Fruit fly (Drosophila melanogaster): ENCODE results near the gene CG9458.

CG9458 gene

DNA sequence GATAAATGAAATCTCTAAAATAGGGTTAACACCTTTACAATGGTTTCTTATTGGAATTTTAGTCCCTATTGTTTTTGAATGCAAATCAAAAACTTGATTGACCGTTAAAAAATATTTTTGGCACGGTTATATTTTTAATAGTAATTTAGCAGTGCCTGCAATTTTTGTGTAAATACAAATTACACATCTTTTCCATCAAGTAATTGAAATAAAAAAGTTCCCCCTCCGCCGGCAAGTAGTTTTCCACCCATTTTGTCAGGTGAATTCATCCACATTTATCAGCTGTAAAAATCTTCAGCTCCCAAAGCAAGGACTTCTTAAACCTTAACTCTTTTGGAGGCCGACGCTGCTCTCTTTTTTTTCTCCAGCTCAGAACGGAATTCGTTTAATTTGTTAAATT, 4.0 kb upstream of the CG9458 start, which contains the start of gene CG34302:
CG34302 (minus strand) TSS at position 101 of the 400 bp plus-strand sequence.
- no peak for TF ChIP-seq net (GFP tag; optimal IDR thresholded peaks at IDR 0.05)
- no peak for TF ChIP-seq CG6163 (GFP tag; IDR thresholded peaks at IDR 0.05)
- no peak for TF ChIP-seq Sox14 (GFP tag; optimal IDR thresholded peaks at IDR 0.05)
- TF ChIP-seq CG8632 (GFP tag; optimal IDR thresholded peaks at IDR 0.05) = no peak
- TF ChIP-seq Ets21C (GFP tag; optimal IDR thresholded peaks at IDR 0.05) = no peak
- no peak for TF ChIP-seq svp (GFP tag)
- no peak for TF ChIP-seq Lpt (GFP tag; optimal IDR thresholded peaks at IDR 0.05)
- no peak for TF ChIP-seq vri (GFP tag; optimal IDR thresholded peaks at IDR 0.05)
- no peak for TF ChIP-seq Sox102F (GFP tag; optimal IDR thresholded peaks at IDR 0.05)
- no peak for TF ChIP-seq dac (GFP tag; optimal IDR thresholded peaks at IDR 0.05)
- no peak for TF ChIP-seq CG31627 (GFP tag; optimal IDR thresholded peaks at IDR 0.05)
- TF ChIP-seq CG9139 (GFP tag; optimal IDR thresholded peaks at IDR 0.05) = no peak
- TF ChIP-seq achi (GFP tag; optimal IDR thresholded peaks at IDR 0.05) = no peak
- TF ChIP-seq CG34406 (GFP tag; optimal IDR thresholded peaks at IDR 0.05) = no peak
- TF ChIP-seq acj6 (GFP tag; optimal IDR thresholded peaks at IDR 0.05) = no peak
- no peak for TF ChIP-seq Eip78C (GFP tag)
- no peak for TF ChIP-seq Hr38 (GFP tag; optimal IDR thresholded peaks at IDR 0.05)
- TF ChIP-seq CG32006 (GFP tag; optimal IDR thresholded peaks at IDR 0.05) = no peak
- no peak for TF ChIP-seq CG6854 (GFP tag; optimal IDR thresholded peaks at IDR 0.05)
- TF ChIP-seq Ets96B (tag; optimal IDR thresholded peaks at IDR 0.05) = no peak

DNA sequence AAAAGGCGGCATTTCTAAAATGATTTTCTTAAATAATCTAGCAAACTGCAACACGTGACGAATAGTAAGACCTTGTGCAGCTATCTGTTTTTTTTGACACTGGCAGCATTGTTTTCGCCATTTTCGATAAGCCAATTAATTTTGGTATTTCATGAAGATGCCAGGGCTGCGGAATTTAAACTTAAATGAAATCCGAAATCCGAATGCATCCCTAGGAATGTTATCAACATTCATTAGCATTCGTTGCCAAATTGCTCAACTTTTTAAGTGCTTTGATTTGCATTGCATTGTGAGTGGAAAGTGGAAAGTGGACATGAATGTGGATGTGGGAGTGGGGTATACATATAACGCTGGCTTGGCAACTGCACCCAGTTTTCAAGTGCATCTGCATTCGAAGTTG, 1.4 kb upstream of the CG9458 start, which contains the start of gene CG42857:
CG42857 (minus strand) TSS at position 101 of the 400 bp plus-strand sequence.
- no peak for TF ChIP-seq svp (GFP tag)
- TF ChIP-seq dac (GFP tag; optimal IDR thresholded peaks at IDR 0.05) = no peak
- TF ChIP-seq CG31627 (GFP tag; optimal IDR thresholded peaks at IDR 0.05) = no peak
- no peak for TF ChIP-seq CG7368 (GFP tag; optimal IDR thresholded peaks at IDR 0.05)
- TF ChIP-seq CG34406 (GFP tag; optimal IDR thresholded peaks at IDR 0.05) = no peak
- TF ChIP-seq Eip93F (GFP tag; optimal IDR thresholded peaks at IDR 0.05) = no peak
- no peak for TF ChIP-seq CG9139 (GFP tag; optimal IDR thresholded peaks at IDR 0.05)
- no peak for TF ChIP-seq topi (GFP tag; optimal IDR thresholded peaks at IDR 0.05)
- no peak for TF ChIP-seq lz (GFP tag; optimal IDR thresholded peaks at IDR 0.05)
- TF ChIP-seq net (GFP tag; optimal IDR thresholded peaks at IDR 0.05) = no peak
- no peak for TF ChIP-seq spab (GFP tag; optimal IDR thresholded peaks at IDR 0.05)
- TF ChIP-seq achi (GFP tag; optimal IDR thresholded peaks at IDR 0.05) = no peak
- TF ChIP-seq salr (GFP tag; optimal IDR thresholded peaks at IDR 0.05) = no peak
- TF ChIP-seq Smox (GFP tag; optimal IDR thresholded peaks at IDR 0.05) = no peak
- TF ChIP-seq Hr39 (GFP tag; optimal IDR thresholded peaks at IDR 0.05) = no peak
- TF ChIP-seq Eip78C (GFP tag) = no peak
- TF ChIP-seq pdm3 (GFP tag; optimal IDR thresholded peaks at IDR 0.05) = no peak
- TF ChIP-seq Hr4 (GFP tag; optimal IDR thresholded peaks at IDR 0.05) = no peak
- no peak for TF ChIP-seq OdsH (GFP tag; optimal IDR thresholded peaks at IDR 0.05)
- no peak for TF ChIP-seq CG8119 (GFP tag; IDR thresholded peaks at IDR 0.05)

- TF ChIP-seq Eip93F (GFP tag; optimal IDR thresholded peaks at IDR 0.05) = no peak
- TF ChIP-seq OdsH (GFP tag; optimal IDR thresholded peaks at IDR 0.05) = no peak
- no peak for TF ChIP-seq achi (GFP tag; optimal IDR thresholded peaks at IDR 0.05)
- TF ChIP-seq vri (GFP tag; optimal IDR thresholded peaks at IDR 0.05) = no peak
- no peak for TF ChIP-seq CG11902 (GFP tag; optimal IDR thresholded peaks at IDR 0.05)
- no peak for TF ChIP-seq CG1621 (tag; optimal IDR thresholded peaks at IDR 0.05)
- TF ChIP-seq fd59A (GFP tag; optimal IDR thresholded peaks at IDR 0.05) = no peak
Observed at dm6 chr3R:9818295-9818694, 1.4 kb downstream of the CG9458 start, which contains the start of gene CG9459. TSS of gene CG9459 (minus strand) at chr3R:9818395.

dm6 chr3R:9816879-9817278, 2.8 kb downstream of the CG9458 start, which contains the start of gene CG16904:
TSS of gene CG16904 (minus strand) at chr3R:9816979.
- no peak for TF ChIP-seq CG6808 (GFP tag; optimal IDR thresholded peaks at IDR 0.05)
- TF ChIP-seq fkh (GFP tag; optimal IDR thresholded peaks at IDR 0.05) = no peak
- TF ChIP-seq CG8319 (GFP tag; optimal IDR thresholded peaks at IDR 0.05) = no peak
- no peak for TF ChIP-seq CG32006 (GFP tag; optimal IDR thresholded peaks at IDR 0.05)
- TF ChIP-seq salr (GFP tag; optimal IDR thresholded peaks at IDR 0.05) = no peak
- TF ChIP-seq ss (GFP tag; optimal IDR thresholded peaks at IDR 0.05) = no peak
- TF ChIP-seq spab (GFP tag; optimal IDR thresholded peaks at IDR 0.05) = no peak
- no peak for TF ChIP-seq Hr4 (GFP tag; optimal IDR thresholded peaks at IDR 0.05)
- TF ChIP-seq CG6163 (GFP tag; IDR thresholded peaks at IDR 0.05) = no peak
- no peak for TF ChIP-seq fd85E (GFP tag; optimal IDR thresholded peaks at IDR 0.05)
- no peak for TF ChIP-seq CG11902 (GFP tag; optimal IDR thresholded peaks at IDR 0.05)
- no peak for TF ChIP-seq Smox (GFP tag; optimal IDR thresholded peaks at IDR 0.05)
- no peak for TF ChIP-seq CG16779 (tag; optimal IDR thresholded peaks at IDR 0.05)
- no peak for TF ChIP-seq CG6792 (GFP tag; optimal IDR thresholded peaks at IDR 0.05)
- TF ChIP-seq vri (GFP tag; optimal IDR thresholded peaks at IDR 0.05) = no peak
